Worm (Caenorhabditis elegans) whole organism, early embryonic: ENCODE results near the gene F47E1.2.

ENCODE experiments used
- F13C5.2 ChIP-seq: sonication (generic microtip); optimal IDR thresholded peaks from 2 replicates; lab custom pipeline; 2017; ENCODE audit warnings: mild to moderate bottlenecking, missing genetic modification characterization, inconsistent platforms, missing compliant biosample characterization
- flt-1 ChIP-seq: fragments of 200-800 bp; sonication (Bioruptor generic); IDR thresholded peaks from 2 replicates; pipeline ENCODE4 v1.3.6; 2022; ENCODE audit warnings: missing genetic modification characterization, missing compliant biosample characterization

- no peak for TF ChIP-seq flt-1 (GFP tag; lab: Robert Waterston, UW)
- TF ChIP-seq F13C5.2 (tag; lab: Kevin White, UChicago): no peak
Measured at ce11 chrX:9015420-9015819, 42.0 kb upstream of the F47E1.2 start, which contains the start of gene T25B6.4.
